Worm (Caenorhabditis elegans): ENCODE data around the gene C02B10.6.

ce11 chrIV:5103229-5103894, 32.7 kb downstream of the C02B10.6 start, which contains the start of gene C02B10.3:
- TF ChIP-seq unc-3 (GFP tag; conservative IDR thresholded peaks at IDR 0.05) (no peak), unc-3 (tag; optimal IDR thresholded peaks at IDR 0.05) (no peak), ama-1 (optimal IDR thresholded peaks at IDR 0.05) (no peak), ref-2 (tag; optimal IDR thresholded peaks at IDR 0.05) (no peak), ceh-19 (GFP tag; optimal IDR thresholded peaks at IDR 0.05) (no peak), ets-4 (tag; optimal IDR thresholded peaks at IDR 0.05) (no peak), hlh-13 (GFP tag; optimal IDR thresholded peaks at IDR 0.05) (no peak), sox-2 (GFP tag; IDR thresholded peaks at IDR 0.05) (no peak), unc-86 (tag; optimal IDR thresholded peaks at IDR 0.05) (no peak), nhr-11 (tag; optimal IDR thresholded peaks at IDR 0.05) (no peak), odd-2 (tag; optimal IDR thresholded peaks at IDR 0.05) (no peak), unc-55 (GFP tag; optimal IDR thresholded peaks at IDR 0.05) (peak; percentile 39)

All from whole organism, late embryonic.